Fruit fly (Drosophila melanogaster): ENCODE data around the gene Rcd5.

- TF ChIP-seq CG8478 (optimal IDR thresholded peaks at IDR 0.05) (no peak), usp (GFP tag; optimal IDR thresholded peaks at IDR 0.05) (no peak), psq (optimal IDR thresholded peaks at IDR 0.05) (no peak), EcR (GFP tag; optimal IDR thresholded peaks at IDR 0.05) (no peak), pan (optimal IDR thresholded peaks at IDR 0.05) (no peak), Dll (optimal IDR thresholded peaks at IDR 0.05) (no peak)
Measured at dm6 chr3L:4025738-4026505, 14.4 kb upstream of the Rcd5 start, which contains the start of gene CG11594.

Data from whole organism.